Fruit fly (Drosophila melanogaster): ENCODE data around the gene Col4a1.

DNA sequence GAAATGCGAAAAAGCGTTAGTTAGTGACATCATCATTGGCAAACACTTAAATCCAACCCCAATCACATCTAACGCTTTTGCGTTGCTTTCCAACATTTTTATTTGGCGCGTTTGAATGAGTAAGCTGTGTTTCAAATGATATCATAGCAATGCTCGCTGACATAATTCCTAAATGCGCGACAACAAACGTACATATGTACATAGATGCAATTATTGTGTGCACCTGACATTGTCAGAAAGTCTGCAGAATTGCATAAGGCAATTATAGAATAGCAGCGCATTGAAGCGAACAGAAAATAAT, 31.2 kb upstream of the Col4a1 start:
- TF ChIP-seq Sin3A (optimal IDR thresholded peaks at IDR 0.05), result no peak
- TF ChIP-seq h (optimal IDR thresholded peaks at IDR 0.05), result no peak

Measured in Kc167 (cell line).